Worm (Caenorhabditis elegans) whole organism, L4 larva: ENCODE measurements around the gene ttm-2.

Experiments
- D1046.2 ChIP-seq: fragments of 200-800 bp; sonication (Bioruptor generic); IDR thresholded peaks from 2 replicates; pipeline ENCODE4 v1.3.6; 2022; ENCODE audit warnings: missing genetic modification characterization, missing compliant biosample characterization
- F26F4.8 ChIP-seq: fragments of 200-800 bp; sonication (Bioruptor generic); conservative IDR thresholded peaks from 2 replicates; pipeline ENCODE4 v1.3.6; 2022; ENCODE audit warnings: missing genetic modification characterization, missing compliant biosample characterization
- R02D3.7 ChIP-seq: fragments of 150-350 bp; sonication (generic microtip); optimal IDR thresholded peaks from 3 replicates; lab custom pipeline; 2014; ENCODE audit warnings: missing biosample characterization, missing genetic modification characterization
- Y75B8A.6 ChIP-seq: fragments of 200-800 bp; sonication (Bioruptor generic); IDR thresholded peaks from 2 replicates; pipeline ENCODE4 v1.3.6; 2022; ENCODE audit warnings: missing genetic modification reagents, missing genetic modification characterization, missing compliant biosample characterization
- ama-1 ChIP-seq: fragments of 150-350 bp; optimal IDR thresholded peaks from 2 replicates; lab custom pipeline; 2014; ENCODE audit warnings: inconsistent platforms, mixed read lengths
- arid-1 ChIP-seq: fragments of 200-800 bp; sonication (Bioruptor generic); conservative IDR thresholded peaks from 2 replicates; pipeline ENCODE4 v1.3.6; 2022; ENCODE audit warnings: missing genetic modification reagents, missing genetic modification characterization, missing compliant biosample characterization
- attf-4 ChIP-seq: sonication (generic microtip); optimal IDR thresholded peaks from 3 replicates; lab custom pipeline; 2017; ENCODE audit warnings: missing biosample characterization, missing genetic modification characterization
- ceh-28 ChIP-seq: fragments of 150-350 bp; optimal IDR thresholded peaks from 2 replicates; lab custom pipeline; 2014; ENCODE audit warnings: missing biosample characterization, missing genetic modification reagents, missing genetic modification characterization
- ceh-62 ChIP-seq: sonication (generic microtip); optimal IDR thresholded peaks from 2 replicates; lab custom pipeline; 2017; ENCODE audit warnings: missing biosample characterization, missing genetic modification characterization
- ces-1 ChIP-seq: fragments of 150-350 bp; sonication (generic microtip); optimal IDR thresholded peaks from 4 replicates; lab custom pipeline; 2014; ENCODE audit warnings: missing biosample characterization, missing genetic modification reagents, missing genetic modification characterization
- ctbp-1 ChIP-seq: fragments of 200-800 bp; sonication (Bioruptor generic); IDR thresholded peaks from 2 replicates; pipeline ENCODE4 v1.3.6; 2022; ENCODE audit warnings: missing genetic modification reagents, missing genetic modification characterization, missing compliant biosample characterization
- daf-12 ChIP-seq: fragments of 150-350 bp; optimal IDR thresholded peaks from 2 replicates; lab custom pipeline; 2014; ENCODE audit warnings: missing biosample characterization, missing genetic modification reagents, missing genetic modification characterization
- dmd-6 ChIP-seq: fragments of 200-800 bp; sonication (Bioruptor generic); IDR thresholded peaks from 2 replicates; pipeline ENCODE4 v1.3.6; 2022; ENCODE audit warnings: missing genetic modification reagents, missing genetic modification characterization, missing compliant biosample characterization
- duxl-1 ChIP-seq: sonication (generic microtip); optimal IDR thresholded peaks from 2 replicates; lab custom pipeline; 2016; ENCODE audit warnings: mild to moderate bottlenecking, missing genetic modification characterization, moderate library complexity, missing compliant biosample characterization; ENCODE audit not compliant: poor library complexity
- dve-1 ChIP-seq: sonication (generic microtip); optimal IDR thresholded peaks from 2 replicates; lab custom pipeline; 2017; ENCODE audit warnings: antibody characterized with exemption, mild to moderate bottlenecking, missing genetic modification characterization, missing compliant biosample characterization; ENCODE audit not compliant: insufficient read depth
- egl-27 ChIP-seq: sonication (generic microtip); optimal IDR thresholded peaks from 3 replicates; lab custom pipeline; 2017; ENCODE audit warnings: missing biosample characterization, missing genetic modification reagents, missing genetic modification characterization
- egl-43 ChIP-seq: fragments of 200-800 bp; sonication (Bioruptor generic); IDR thresholded peaks from 2 replicates; pipeline ENCODE4 v1.3.6; 2022; ENCODE audit warnings: missing genetic modification reagents, missing genetic modification characterization, missing compliant biosample characterization
- hif-1 ChIP-seq, 2 experiments: sonication (generic microtip); optimal IDR thresholded peaks; 2 replicates each; lab custom pipeline; 2016 to 2017; ENCODE audit warnings: missing compliant biosample characterization in 2 of 2, missing genetic modification characterization in 2 of 2, missing genetic modification reagents in 2 of 2, missing genotype in 2 of 2, mild to moderate bottlenecking in 1 of 2
- lin-15B ChIP-seq: fragments of 150-350 bp; sonication (generic microtip); optimal IDR thresholded peaks from 3 replicates; lab custom pipeline; 2014; ENCODE audit warnings: missing biosample characterization, missing genetic modification characterization
- lin-29 ChIP-seq: fragments of 200-800 bp; sonication (Bioruptor generic); IDR thresholded peaks from 2 replicates; pipeline ENCODE4 v1.3.6; 2022; ENCODE audit warnings: missing genetic modification reagents, missing genetic modification characterization, missing compliant biosample characterization
- mxl-3 ChIP-seq: fragments of 200-800 bp; sonication (Bioruptor generic); optimal IDR thresholded peaks from 2 replicates; lab custom pipeline; 2018; ENCODE audit warnings: mild to moderate bottlenecking, missing genetic modification characterization, missing compliant biosample characterization
- nhr-11 ChIP-seq: fragments of 150-350 bp; optimal IDR thresholded peaks from 2 replicates; lab custom pipeline; 2014; ENCODE audit warnings: missing biosample characterization, missing genetic modification characterization
- nhr-237 ChIP-seq: sonication (generic microtip); optimal IDR thresholded peaks from 2 replicates; lab custom pipeline; 2017; ENCODE audit warnings: missing biosample characterization, missing genetic modification characterization
- nhr-25 ChIP-seq: sonication (generic microtip); optimal IDR thresholded peaks from 2 replicates; lab custom pipeline; 2017; ENCODE audit warnings: missing genetic modification characterization, mild to moderate bottlenecking, missing compliant biosample characterization, antibody characterized with exemption, moderate library complexity, borderline replicate concordance; ENCODE audit not compliant: insufficient read depth
- nhr-28 ChIP-seq: fragments of 150-350 bp; optimal IDR thresholded peaks from 2 replicates; lab custom pipeline; 2014; ENCODE audit warnings: missing biosample characterization, missing genetic modification characterization
- nhr-42 ChIP-seq: fragments of 200-800 bp; sonication (Bioruptor generic); IDR thresholded peaks from 2 replicates; pipeline ENCODE4 v1.3.6; 2022; ENCODE audit warnings: missing genetic modification characterization, missing compliant biosample characterization
- nhr-77 ChIP-seq: fragments of 150-350 bp; optimal IDR thresholded peaks from 2 replicates; lab custom pipeline; 2014; ENCODE audit warnings: missing biosample characterization, missing genetic modification characterization
- rbr-2 ChIP-seq: sonication (generic microtip); optimal IDR thresholded peaks from 2 replicates; lab custom pipeline; 2016; ENCODE audit warnings: missing genotype, missing genetic modification characterization, missing compliant biosample characterization
- saeg-2 ChIP-seq: fragments of 200-800 bp; sonication (Bioruptor generic); IDR thresholded peaks from 2 replicates; pipeline ENCODE4 v1.3.6; 2022; ENCODE audit warnings: missing genetic modification reagents, missing genetic modification characterization, missing compliant biosample characterization
- sdz-12 ChIP-seq: fragments of 200-800 bp; sonication (Bioruptor generic); optimal IDR thresholded peaks from 2 replicates; lab custom pipeline; 2018; ENCODE audit warnings: mild to moderate bottlenecking, missing genetic modification characterization, missing compliant biosample characterization
- snpc-1.2 ChIP-seq: fragments of 200-800 bp; sonication (Bioruptor generic); IDR thresholded peaks from 2 replicates; pipeline ENCODE4 v1.3.6; 2022; ENCODE audit warnings: missing genetic modification reagents, missing genetic modification characterization, missing compliant biosample characterization
- snpc-4 ChIP-seq: fragments of 150-350 bp; optimal IDR thresholded peaks from 2 replicates; lab custom pipeline; 2014; ENCODE audit warnings: missing biosample characterization, missing genetic modification characterization
- spr-3 ChIP-seq: fragments of 200-800 bp; sonication (Bioruptor generic); optimal IDR thresholded peaks from 2 replicates; lab custom pipeline; 2018; ENCODE audit warnings: mild to moderate bottlenecking, missing genetic modification characterization, missing compliant biosample characterization
- tag-97 ChIP-seq: fragments of 200-800 bp; sonication (Bioruptor generic); IDR thresholded peaks from 2 replicates; pipeline ENCODE4 v1.3.6; 2022; ENCODE audit warnings: missing genetic modification characterization, missing compliant biosample characterization
- unc-130 ChIP-seq: sonication (generic microtip); optimal IDR thresholded peaks from 2 replicates; lab custom pipeline; 2016; ENCODE audit warnings: missing genetic modification reagents, missing genetic modification characterization, missing compliant biosample characterization
- unc-39 ChIP-seq: sonication (generic microtip); optimal IDR thresholded peaks from 2 replicates; lab custom pipeline; 2017; ENCODE audit warnings: missing biosample characterization, missing genetic modification characterization
- vab-7 ChIP-seq: fragments of 200-800 bp; sonication (Bioruptor generic); IDR thresholded peaks from 2 replicates; pipeline ENCODE4 v1.3.6; 2022; ENCODE audit warnings: missing genetic modification reagents, missing genetic modification characterization, missing compliant biosample characterization
- zfp-3 ChIP-seq: fragments of 200-800 bp; sonication (Bioruptor generic); conservative IDR thresholded peaks from 2 replicates; pipeline ENCODE4 v1.3.6; 2022; ENCODE audit warnings: missing genetic modification reagents, missing genetic modification characterization, missing compliant biosample characterization
- zip-11 ChIP-seq: fragments of 200-800 bp; sonication (Bioruptor generic); IDR thresholded peaks from 2 replicates; pipeline ENCODE4 v1.3.6; 2022; ENCODE audit warnings: missing genetic modification characterization, missing compliant biosample characterization

ttm-2 gene

ce11 chrII:4734477-4734876 is 31.7 kb downstream of the ttm-2 start:
- no peak for TF ChIP-seq attf-4
- TF ChIP-seq egl-27, result no peak
- TF ChIP-seq dmd-6, result no peak
- peak; percentile 56 for TF ChIP-seq nhr-25 (tag; lab: Kevin White, UChicago)
- no peak for TF ChIP-seq lin-29
- TF ChIP-seq saeg-2, result no peak
- TF ChIP-seq vab-7 (GFP tag; lab: Robert Waterston, UW), result no peak
- TF ChIP-seq nhr-28 (tag; lab: Kevin White, UChicago), result peak; percentile 48

DNA sequence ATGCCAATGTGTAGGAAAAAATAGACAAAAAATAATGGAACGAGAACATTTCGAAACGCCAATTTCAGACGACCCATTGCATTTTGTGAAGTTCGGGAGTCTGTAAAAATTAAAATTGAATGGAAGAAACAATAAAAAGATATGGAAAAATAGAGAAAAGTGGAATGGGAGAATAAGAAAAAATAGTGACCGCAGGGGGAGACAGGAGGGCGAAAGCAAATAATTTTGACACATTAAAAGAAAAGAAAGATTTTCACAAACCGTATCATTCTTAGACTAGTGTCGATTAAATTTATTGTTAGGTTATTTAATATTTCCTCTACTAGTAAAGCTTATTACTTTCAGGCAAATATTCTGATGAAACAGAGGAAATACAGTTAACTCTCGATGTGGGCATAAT is 32.3 kb downstream of the ttm-2 start, which contains the start of gene F41C3.11:
Gene F41C3.11, minus strand, starts transcription at position 101 of the 400 bp plus-strand sequence.
- TF ChIP-seq zfp-3 (GFP tag; lab: Robert Waterston, UW) (no peak), arid-1 (no peak), nhr-11 (tag; lab: Kevin White, UChicago) (no peak), D1046.2 (no peak), saeg-2 (no peak), ceh-28 (no peak), nhr-25 (tag; lab: Kevin White, UChicago) (no peak), zip-11 (GFP tag; lab: Robert Waterston, UW) (no peak), R02D3.7 (no peak), snpc-1.2 (no peak), hif-1 (tag; optimal IDR thresholded peaks at IDR 0.05; lab: Kevin White, UChicago) (no peak), lin-15B (tag; lab: Kevin White, UChicago) (no peak), tag-97 (GFP tag; lab: Robert Waterston, UW) (no peak), ctbp-1 (no peak), unc-130 (GFP tag; lab: Kevin White, UChicago) (no peak), unc-39 (tag; lab: Kevin White, UChicago) (no peak), Y75B8A.6 (GFP tag; lab: Robert Waterston, UW) (no peak), daf-12 (tag; lab: Kevin White, UChicago) (no peak)

DNA sequence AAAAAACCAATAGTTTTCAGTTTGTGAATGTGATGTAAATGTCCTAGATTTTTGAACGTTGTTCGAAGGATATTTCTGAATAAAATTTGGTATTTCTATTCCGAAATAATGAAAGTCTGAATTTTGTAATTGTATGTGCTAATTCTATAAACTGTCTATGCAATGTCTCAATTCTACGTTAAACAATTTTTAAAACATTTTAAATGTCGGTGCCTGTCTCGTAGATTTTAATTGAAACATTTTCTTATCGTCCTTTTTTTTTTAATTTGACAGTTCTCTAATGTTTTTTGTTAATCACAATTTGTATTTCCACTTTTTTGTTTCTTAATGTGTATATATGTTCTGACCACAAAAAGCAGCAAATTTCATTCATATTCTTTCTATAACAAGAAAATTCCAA is 36.5 kb downstream of the ttm-2 start, which contains the start of gene F41C3.7:
Gene F41C3.7, plus strand, starts transcription at position 301 of the 400 bp plus-strand sequence.
- TF ChIP-seq snpc-4 (tag; lab: Kevin White, UChicago), result no peak
- no peak for TF ChIP-seq nhr-77 (tag; lab: Kevin White, UChicago)
- TF ChIP-seq F26F4.8 (GFP tag; lab: Robert Waterston, UW), result no peak
- no peak for TF ChIP-seq ctbp-1
- no peak for TF ChIP-seq egl-43 (GFP tag; lab: Robert Waterston, UW)
- TF ChIP-seq ces-1 (GFP tag; lab: Kevin White, UChicago), result no peak
- no peak for TF ChIP-seq rbr-2 (tag; lab: Kevin White, UChicago)
- no peak for TF ChIP-seq ama-1 (lab: Kevin White, UChicago)
- TF ChIP-seq nhr-237, result no peak
- TF ChIP-seq ceh-62 (tag; lab: Kevin White, UChicago), result no peak
- no peak for TF ChIP-seq duxl-1 (tag; lab: Kevin White, UChicago)
- no peak for TF ChIP-seq dve-1 (tag; lab: Kevin White, UChicago)
- no peak for TF ChIP-seq sdz-12 (GFP tag; lab: Kevin White, UChicago)
- no peak for TF ChIP-seq mxl-3 (GFP tag; lab: Kevin White, UChicago)
- TF ChIP-seq nhr-42 (GFP tag; lab: Robert Waterston, UW), result no peak
- no peak for TF ChIP-seq spr-3 (GFP tag; lab: Kevin White, UChicago)
- TF ChIP-seq daf-12 (tag; lab: Kevin White, UChicago), result no peak
